Worm (Caenorhabditis elegans): ENCODE data around the gene exc-9.

exc-9 gene

ce11 chrIV:7923982-7924480, 16.8 kb downstream of the exc-9 start, which contains the start of the genes xpo-3 and C49H3.3:
Gene xpo-3 (minus strand): TSS chrIV:7924032.
Gene C49H3.3 (plus strand): TSS chrIV:7924350.
- TF ChIP-seq mep-1 (tag; optimal IDR thresholded peaks at IDR 0.05) (peak; percentile 63), C04F5.9 (tag; optimal IDR thresholded peaks at IDR 0.05) (no peak), xbp-1 (tag; optimal IDR thresholded peaks at IDR 0.05) (peak; percentile 34), lin-39 (tag; optimal IDR thresholded peaks at IDR 0.05) (no peak), nhr-76 (tag; optimal IDR thresholded peaks at IDR 0.05) (no peak), nhr-12 (tag; optimal IDR thresholded peaks at IDR 0.05) (no peak), nhr-77 (tag; optimal IDR thresholded peaks at IDR 0.05) (no peak), unc-30 (tag; optimal IDR thresholded peaks at IDR 0.05) (no peak), ceh-63 (GFP tag; optimal IDR thresholded peaks at IDR 0.05) (no peak), fkh-10 (GFP tag; optimal IDR thresholded peaks at IDR 0.05) (peak; percentile 13), snpc-4 (tag; optimal IDR thresholded peaks at IDR 0.05) (no peak), hlh-17 (GFP tag; optimal IDR thresholded peaks at IDR 0.05; ENCODE audit: borderline replicate concordance) (no peak), mab-9 (GFP tag; IDR thresholded peaks at IDR 0.05) (no peak), snu-23 (GFP tag; optimal IDR thresholded peaks at IDR 0.05) (peak; percentile 34), ceh-82 (tag; optimal IDR thresholded peaks at IDR 0.05) (peak in 1 of 3 experiments; percentile 11), nhr-85 (tag) (no peak), F16B12.6 (tag; optimal IDR thresholded peaks at IDR 0.05) (peak; percentile 29), lin-35 (GFP tag; optimal IDR thresholded peaks at IDR 0.05) (peak; percentile 44 to 74), skn-1 (tag; optimal IDR thresholded peaks at IDR 0.05) (peak; percentile 2), elt-3 (tag; optimal IDR thresholded peaks at IDR 0.05) (no peak), nhr-71 (tag; optimal IDR thresholded peaks at IDR 0.05) (peak; percentile 38), rnt-1 (tag; optimal IDR thresholded peaks at IDR 0.05) (no peak), unc-130 (tag; optimal IDR thresholded peaks at IDR 0.05) (peak; percentile 9), efl-1 (optimal IDR thresholded peaks at IDR 0.05) (peak; percentile 51 to 58), efl-1 (GFP tag; optimal IDR thresholded peaks at IDR 0.05 in 1 of 2) (peak in 1 of 2 experiments; percentile 48), blmp-1 (tag; optimal IDR thresholded peaks at IDR 0.05) (peak; percentile 32), dpl-1 (GFP tag; optimal IDR thresholded peaks at IDR 0.05) (peak; percentile 23 to 57 (median 24)), ztf-4 (tag; optimal IDR thresholded peaks at IDR 0.05) (no peak), hpl-2 (GFP tag; optimal IDR thresholded peaks at IDR 0.05) (no peak), sptf-1 (tag; optimal IDR thresholded peaks at IDR 0.05) (no peak), ces-1 (GFP tag; optimal IDR thresholded peaks at IDR 0.05) (no peak), vab-15 (tag; optimal IDR thresholded peaks at IDR 0.05) (peak; percentile 54), nhr-47 (tag; optimal IDR thresholded peaks at IDR 0.05) (peak; percentile 42), Y116A8C.19 (tag; optimal IDR thresholded peaks at IDR 0.05; ENCODE audit: borderline replicate concordance) (no peak), zag-1 (tag; optimal IDR thresholded peaks at IDR 0.05) (no peak), swsn-7 (tag; optimal IDR thresholded peaks at IDR 0.05) (no peak), pag-3 (tag; optimal IDR thresholded peaks at IDR 0.05; ENCODE audit: borderline replicate concordance, insufficient read depth) (no peak), lin-13 (GFP tag; optimal IDR thresholded peaks at IDR 0.05) (no peak), ama-1 (optimal IDR thresholded peaks at IDR 0.05) (no peak), ets-5 (GFP tag; IDR thresholded peaks at IDR 0.05) (no peak), aha-1 (tag; optimal IDR thresholded peaks at IDR 0.05) (no peak), lsy-2 (tag; optimal IDR thresholded peaks at IDR 0.05) (peak; percentile 47 to 70), mdl-1 (tag; optimal IDR thresholded peaks at IDR 0.05) (peak in 1 of 2 experiments; percentile 6), efl-3 (GFP tag; optimal IDR thresholded peaks at IDR 0.05) (no peak), tbx-2 (tag; optimal IDR thresholded peaks at IDR 0.05) (peak; percentile 14), C16A3.4 (tag; optimal IDR thresholded peaks at IDR 0.05) (peak; percentile 32), mef-2 (tag; optimal IDR thresholded peaks at IDR 0.05) (no peak)
